Worm (Caenorhabditis elegans): ENCODE results near the gene kin-33.

ce11 chrV:234572-234971, at the start of gene kin-33:
- TF ChIP-seq flt-1 (GFP tag; IDR thresholded peaks at IDR 0.05) (no peak), ztf-23 (GFP tag; IDR thresholded peaks at IDR 0.05) (no peak), med-1 (GFP tag; optimal IDR thresholded peaks at IDR 0.05; ENCODE audit: insufficient read depth) (no peak), klf-2 (GFP tag; conservative IDR thresholded peaks at IDR 0.05) (no peak), cog-1 (tag; optimal IDR thresholded peaks at IDR 0.05) (no peak), tab-1 (GFP tag; IDR thresholded peaks at IDR 0.05) (no peak), ztf-29 (GFP tag; IDR thresholded peaks at IDR 0.05) (no peak), ref-1 (GFP tag; conservative IDR thresholded peaks at IDR 0.05) (no peak), T22C8.4 (GFP tag; IDR thresholded peaks at IDR 0.05) (no peak)
